Worm (Caenorhabditis elegans) whole organism, early embryonic: ENCODE measurements around the gene tlk-1.

Experiments
- B0310.2 ChIP-seq: sonication (generic microtip); optimal IDR thresholded peaks from 2 replicates; lab custom pipeline; 2016; ENCODE audit warnings: mild to moderate bottlenecking, missing genetic modification characterization, missing compliant biosample characterization
- F13C5.2 ChIP-seq: sonication (generic microtip); optimal IDR thresholded peaks from 2 replicates; lab custom pipeline; 2017; ENCODE audit warnings: mild to moderate bottlenecking, missing genetic modification characterization, inconsistent platforms, missing compliant biosample characterization
- aly-1 ChIP-seq: sonication (generic microtip); optimal IDR thresholded peaks from 2 replicates; lab custom pipeline; 2016; ENCODE audit warnings: missing genetic modification characterization, missing compliant biosample characterization
- ama-1 ChIP-seq: fragments of 150-350 bp; optimal IDR thresholded peaks from 2 replicates; lab custom pipeline; 2014
- ceh-13 ChIP-seq: fragments of 200-800 bp; sonication (Bioruptor generic); optimal IDR thresholded peaks from 2 replicates; lab custom pipeline; 2018; ENCODE audit warnings: mild to moderate bottlenecking, missing genetic modification characterization, missing compliant biosample characterization
- ceh-36 ChIP-seq: sonication (generic microtip); optimal IDR thresholded peaks from 2 replicates; lab custom pipeline; 2016; ENCODE audit warnings: missing genetic modification characterization, inconsistent platforms, missing compliant biosample characterization
- ets-7 ChIP-seq: sonication (generic microtip); optimal IDR thresholded peaks from 2 replicates; lab custom pipeline; 2016; ENCODE audit warnings: missing genotype, missing genetic modification characterization, missing compliant biosample characterization
- flt-1 ChIP-seq: fragments of 200-800 bp; sonication (Bioruptor generic); IDR thresholded peaks from 2 replicates; pipeline ENCODE4 v1.3.6; 2022; ENCODE audit warnings: missing genetic modification characterization, missing compliant biosample characterization
- hmbx-1 ChIP-seq: sonication (generic microtip); optimal IDR thresholded peaks from 2 replicates; lab custom pipeline; 2016; ENCODE audit warnings: mild to moderate bottlenecking, missing genetic modification characterization, missing compliant biosample characterization
- hmg-4 ChIP-seq: fragments of 200-800 bp; sonication (Bioruptor generic); optimal IDR thresholded peaks from 2 replicates; lab custom pipeline; 2018; ENCODE audit warnings: mild to moderate bottlenecking, missing genetic modification characterization, missing compliant biosample characterization
- hnd-1 ChIP-seq: sonication (generic microtip); optimal IDR thresholded peaks from 2 replicates; lab custom pipeline; 2016; ENCODE audit warnings: missing genetic modification characterization, missing compliant biosample characterization
- pes-1 ChIP-seq: fragments of 200-800 bp; sonication (Bioruptor generic); IDR thresholded peaks from 2 replicates; pipeline ENCODE4 v1.3.6; 2022; ENCODE audit warnings: missing genetic modification reagents, missing genetic modification characterization, missing compliant biosample characterization
- scrt-1 ChIP-seq: fragments of 200-800 bp; sonication (Bioruptor generic); IDR thresholded peaks from 2 replicates; pipeline ENCODE4 v1.3.6; 2022; ENCODE audit warnings: missing genetic modification characterization, missing compliant biosample characterization
- sea-1 ChIP-seq: fragments of 200-800 bp; sonication (Bioruptor generic); conservative IDR thresholded peaks from 2 replicates; pipeline ENCODE4 v1.3.6; 2022; ENCODE audit warnings: missing genetic modification characterization, missing compliant biosample characterization
- tbx-11 ChIP-seq: fragments of 200-800 bp; sonication (Bioruptor generic); IDR thresholded peaks from 2 replicates; pipeline ENCODE4 v1.3.6; 2022; ENCODE audit warnings: missing genetic modification characterization, missing compliant biosample characterization
- tbx-37 ChIP-seq: fragments of 200-800 bp; sonication (Bioruptor generic); conservative IDR thresholded peaks from 2 replicates; pipeline ENCODE4 v1.3.6; 2022; ENCODE audit warnings: missing genetic modification reagents, missing genetic modification characterization, missing compliant biosample characterization
- tra-4 ChIP-seq: sonication (generic microtip); optimal IDR thresholded peaks from 2 replicates; lab custom pipeline; 2017; ENCODE audit warnings: missing genetic modification characterization, missing compliant biosample characterization

Gene tlk-1

ce11 chrIII:9738954-9739353 lies 39.3 kb downstream of the tlk-1 start, which contains the start of gene hlh-4:
hlh-4 (minus strand) TSS chrIII:9739054.
- no peak for TF ChIP-seq tra-4 (tag; lab: Kevin White, UChicago)
- TF ChIP-seq ceh-36 (tag; lab: Kevin White, UChicago): no peak
- no peak for TF ChIP-seq hnd-1
- TF ChIP-seq aly-1: no peak
- no peak for TF ChIP-seq ets-7 (tag; lab: Kevin White, UChicago)
- no peak for TF ChIP-seq hmbx-1 (tag; lab: Kevin White, UChicago)
- TF ChIP-seq flt-1 (GFP tag; lab: Robert Waterston, UW): no peak
- TF ChIP-seq ceh-13 (GFP tag; lab: Kevin White, UChicago): no peak
- TF ChIP-seq pes-1 (GFP tag; lab: Robert Waterston, UW): no peak

ce11 chrIII:9740663-9741062 lies 41.0 kb downstream of the tlk-1 start:
- TF ChIP-seq ama-1 (lab: Kevin White, UChicago) (no peak), ceh-13 (GFP tag; lab: Kevin White, UChicago) (no peak), tbx-37 (GFP tag; lab: Robert Waterston, UW) (no peak), hnd-1 (no peak), tbx-11 (GFP tag; lab: Robert Waterston, UW) (no peak), ets-7 (tag; lab: Kevin White, UChicago) (no peak), flt-1 (GFP tag; lab: Robert Waterston, UW) (no peak), tra-4 (tag; lab: Kevin White, UChicago) (no peak), hmbx-1 (tag; lab: Kevin White, UChicago) (no peak), aly-1 (no peak), scrt-1 (GFP tag; lab: Robert Waterston, UW) (no peak), pes-1 (GFP tag; lab: Robert Waterston, UW) (no peak), sea-1 (no peak)

DNA sequence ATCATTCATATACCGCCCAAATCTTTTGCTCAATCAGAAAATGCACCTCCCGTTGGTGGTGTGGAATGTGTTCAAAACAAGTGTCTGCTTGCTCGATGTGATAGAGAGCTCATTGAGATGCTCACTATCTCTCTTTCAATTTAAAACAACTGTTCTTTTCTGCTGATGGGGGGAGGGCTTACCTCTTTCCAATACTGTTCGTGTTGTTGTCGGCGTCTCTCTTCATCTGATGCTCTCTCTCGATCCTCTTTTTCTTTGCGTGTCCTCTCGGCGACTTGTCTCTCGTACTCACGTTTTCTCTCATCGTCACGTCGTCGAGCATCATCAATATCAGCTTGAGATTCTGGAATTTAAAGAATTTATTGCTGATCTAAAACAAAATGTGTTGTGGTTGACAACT lies 42.3 kb downstream of the tlk-1 start:
- TF ChIP-seq tbx-37 (GFP tag; lab: Robert Waterston, UW) (no peak), hmg-4 (no peak), tra-4 (tag; lab: Kevin White, UChicago) (no peak), B0310.2 (tag; lab: Kevin White, UChicago) (no peak), ama-1 (lab: Kevin White, UChicago) (no peak), pes-1 (GFP tag; lab: Robert Waterston, UW) (no peak), hnd-1 (no peak), ceh-36 (tag; lab: Kevin White, UChicago) (no peak), tbx-11 (GFP tag; lab: Robert Waterston, UW) (no peak), ceh-13 (GFP tag; lab: Kevin White, UChicago) (no peak), aly-1 (no peak), sea-1 (no peak), F13C5.2 (tag; lab: Kevin White, UChicago) (no peak), hmbx-1 (tag; lab: Kevin White, UChicago) (no peak), scrt-1 (GFP tag; lab: Robert Waterston, UW) (no peak)

DNA sequence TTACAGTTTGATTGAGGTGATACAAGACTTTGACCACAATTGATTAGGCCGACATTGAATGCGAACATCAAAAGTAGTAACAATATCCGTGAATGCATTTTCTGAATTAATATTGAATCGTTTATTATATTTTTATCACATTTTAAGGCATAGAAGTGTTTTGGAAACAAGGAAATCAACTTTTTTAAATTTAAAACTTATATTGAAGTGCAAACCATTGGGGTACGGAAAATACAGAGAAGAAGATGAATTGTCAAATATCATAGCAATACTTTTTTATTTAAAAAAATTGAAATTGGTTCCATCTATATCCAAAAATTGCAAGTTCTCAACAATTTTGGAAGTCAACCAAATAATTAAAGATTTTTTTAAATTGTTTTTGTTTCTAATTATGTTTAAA lies 43.6 kb downstream of the tlk-1 start, which contains the start of gene T05G5.1:
TSS of gene T05G5.1 (minus strand) at position 101 of the 400 bp plus-strand sequence.
- no peak for TF ChIP-seq sea-1
- no peak for TF ChIP-seq flt-1 (GFP tag; lab: Robert Waterston, UW)
- TF ChIP-seq hmg-4: no peak
- no peak for TF ChIP-seq tra-4 (tag; lab: Kevin White, UChicago)
- no peak for TF ChIP-seq aly-1
- no peak for TF ChIP-seq B0310.2 (tag; lab: Kevin White, UChicago)
- TF ChIP-seq ets-7 (tag; lab: Kevin White, UChicago): no peak
- no peak for TF ChIP-seq F13C5.2 (tag; lab: Kevin White, UChicago)
- no peak for TF ChIP-seq hnd-1

- TF ChIP-seq hmg-4 (no peak), pes-1 (GFP tag; lab: Robert Waterston, UW) (no peak), tbx-37 (GFP tag; lab: Robert Waterston, UW) (no peak), tra-4 (tag; lab: Kevin White, UChicago) (no peak), scrt-1 (GFP tag; lab: Robert Waterston, UW) (no peak), F13C5.2 (tag; lab: Kevin White, UChicago) (no peak), aly-1 (no peak), ets-7 (tag; lab: Kevin White, UChicago) (no peak), B0310.2 (tag; lab: Kevin White, UChicago) (no peak), ceh-36 (tag; lab: Kevin White, UChicago) (no peak), hnd-1 (no peak), hmbx-1 (tag; lab: Kevin White, UChicago) (no peak), ama-1 (lab: Kevin White, UChicago) (no peak), sea-1 (no peak), tbx-11 (GFP tag; lab: Robert Waterston, UW) (no peak), ceh-13 (GFP tag; lab: Kevin White, UChicago) (no peak), flt-1 (GFP tag; lab: Robert Waterston, UW) (no peak)
Observed at ce11 chrIII:9744525-9744924, 44.8 kb downstream of the tlk-1 start.

DNA sequence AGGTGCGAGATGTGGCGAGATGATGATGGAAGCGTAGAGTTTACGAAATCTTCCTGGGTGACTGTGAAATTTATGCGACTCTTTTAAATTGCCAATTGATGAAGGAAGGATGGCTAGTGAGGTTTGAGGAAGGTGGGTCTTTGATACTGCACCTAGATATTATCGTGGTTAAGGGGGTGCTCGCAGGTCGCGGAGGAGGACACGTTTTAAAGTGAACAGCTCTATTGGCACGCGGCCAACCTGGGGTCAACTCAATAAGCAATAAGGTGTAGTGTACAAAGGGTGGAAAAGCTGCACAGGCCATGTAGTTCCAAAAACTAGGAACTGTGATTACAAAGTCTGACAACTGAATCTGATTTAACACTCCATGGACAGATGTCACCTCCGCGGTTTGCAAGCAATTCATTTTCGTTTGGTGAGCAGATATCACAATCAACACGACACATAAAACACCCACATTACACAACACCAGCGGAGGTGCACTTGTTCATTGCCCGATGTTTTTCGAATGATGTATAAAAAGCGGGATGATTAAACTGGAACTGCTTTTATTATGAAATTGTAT lies 45.7 kb downstream of the tlk-1 start:
- no peak for TF ChIP-seq ama-1 (lab: Kevin White, UChicago)
- no peak for TF ChIP-seq tbx-11 (GFP tag; lab: Robert Waterston, UW)
- no peak for TF ChIP-seq ets-7 (tag; lab: Kevin White, UChicago)
- TF ChIP-seq tbx-37 (GFP tag; lab: Robert Waterston, UW): no peak
- TF ChIP-seq scrt-1 (GFP tag; lab: Robert Waterston, UW): no peak
- no peak for TF ChIP-seq ceh-36 (tag; lab: Kevin White, UChicago)
- no peak for TF ChIP-seq tra-4 (tag; lab: Kevin White, UChicago)
- no peak for TF ChIP-seq B0310.2 (tag; lab: Kevin White, UChicago)
- no peak for TF ChIP-seq hnd-1
- TF ChIP-seq sea-1: no peak
- no peak for TF ChIP-seq F13C5.2 (tag; lab: Kevin White, UChicago)
- TF ChIP-seq flt-1 (GFP tag; lab: Robert Waterston, UW): no peak
- TF ChIP-seq hmg-4: no peak
- TF ChIP-seq pes-1 (GFP tag; lab: Robert Waterston, UW): no peak
- TF ChIP-seq ceh-13 (GFP tag; lab: Kevin White, UChicago): no peak
- no peak for TF ChIP-seq aly-1

ce11 chrIII:9746665-9747064 lies 47.0 kb downstream of the tlk-1 start:
- TF ChIP-seq F13C5.2 (tag; lab: Kevin White, UChicago) (no peak), hnd-1 (no peak), scrt-1 (GFP tag; lab: Robert Waterston, UW) (no peak), tra-4 (tag; lab: Kevin White, UChicago) (no peak), pes-1 (GFP tag; lab: Robert Waterston, UW) (no peak), ets-7 (tag; lab: Kevin White, UChicago) (no peak), B0310.2 (tag; lab: Kevin White, UChicago) (no peak), hmbx-1 (tag; lab: Kevin White, UChicago) (no peak), hmg-4 (no peak), aly-1 (no peak), ceh-36 (tag; lab: Kevin White, UChicago) (no peak), ceh-13 (GFP tag; lab: Kevin White, UChicago) (no peak), ama-1 (lab: Kevin White, UChicago) (no peak), flt-1 (GFP tag; lab: Robert Waterston, UW) (no peak), tbx-11 (GFP tag; lab: Robert Waterston, UW) (no peak), sea-1 (no peak), tbx-37 (GFP tag; lab: Robert Waterston, UW) (no peak)
